Worm (Caenorhabditis elegans): ENCODE data around the gene atg-7.

The atg-7 gene

ce11 chrIV:11101383-11101782, 20.5 kb upstream of the atg-7 start, which contains the start of gene srlf-18:
srlf-18 (minus strand) TSS chrIV:11101483.
- TF ChIP-seq sea-2 (GFP tag; optimal IDR thresholded peaks at IDR 0.05) = no peak
- no peak for TF ChIP-seq mdl-1 (tag; optimal IDR thresholded peaks at IDR 0.05)
- TF ChIP-seq nhr-43 (tag; optimal IDR thresholded peaks at IDR 0.05; ENCODE audit: poor library complexity, severe bottlenecking) = no peak

DNA sequence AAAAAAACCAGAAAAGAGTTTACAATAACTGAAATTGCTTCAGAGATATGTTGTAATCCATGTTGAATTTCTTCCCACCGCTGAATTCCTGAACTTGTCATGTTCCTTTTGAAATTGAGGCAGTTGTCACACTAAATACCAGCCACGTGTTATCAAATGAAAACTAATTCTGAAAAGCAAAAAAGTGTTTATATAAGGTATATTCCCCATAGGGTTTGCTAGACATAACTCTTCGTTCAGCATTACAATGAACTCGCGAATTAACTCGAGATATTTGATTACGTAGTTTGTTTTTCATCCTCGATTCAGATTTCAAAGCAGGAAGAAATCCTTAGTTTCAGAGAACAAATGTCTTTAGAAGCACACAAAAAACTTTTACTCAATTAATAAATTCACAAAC, 19.4 kb upstream of the atg-7 start, which contains the start of gene str-3:
Gene str-3 (minus strand): TSS at position 101 of the 400 bp plus-strand sequence.
- TF ChIP-seq unc-39 (tag; optimal IDR thresholded peaks at IDR 0.05) (no peak), nhr-43 (tag; optimal IDR thresholded peaks at IDR 0.05; ENCODE audit: poor library complexity, severe bottlenecking) (no peak), pqm-1 (tag; optimal IDR thresholded peaks at IDR 0.05) (no peak), nhr-237 (tag; optimal IDR thresholded peaks at IDR 0.05) (no peak), elt-3 (tag; optimal IDR thresholded peaks at IDR 0.05) (no peak), nhr-11 (tag; optimal IDR thresholded peaks at IDR 0.05) (no peak), R02D3.7 (tag; optimal IDR thresholded peaks at IDR 0.05) (no peak)

- TF ChIP-seq elt-1 (tag; optimal IDR thresholded peaks at IDR 0.05) = no peak
- TF ChIP-seq egl-5 (tag; optimal IDR thresholded peaks at IDR 0.05) = no peak
- peak; percentile 37 for TF ChIP-seq pqm-1 (tag; optimal IDR thresholded peaks at IDR 0.05)
- TF ChIP-seq snpc-4 (tag; optimal IDR thresholded peaks at IDR 0.05) = no peak
- TF ChIP-seq ztf-11 (tag; optimal IDR thresholded peaks at IDR 0.05) = no peak
- TF ChIP-seq fkh-10 (GFP tag; optimal IDR thresholded peaks at IDR 0.05) = no peak
- no peak for TF ChIP-seq nhr-11 (tag; optimal IDR thresholded peaks at IDR 0.05)
- no peak for TF ChIP-seq daf-12 (tag; optimal IDR thresholded peaks at IDR 0.05)
- TF ChIP-seq nhr-67 (tag; optimal IDR thresholded peaks at IDR 0.05) = no peak
- TF ChIP-seq mml-1 (tag; optimal IDR thresholded peaks at IDR 0.05) = no peak
- peak; percentile 7 for TF ChIP-seq nfya-1 (tag; optimal IDR thresholded peaks at IDR 0.05; ENCODE audit: insufficient read depth)
- TF ChIP-seq nhr-12 (tag; optimal IDR thresholded peaks at IDR 0.05) = no peak
- TF ChIP-seq ZK546.5 (tag; optimal IDR thresholded peaks at IDR 0.05) = no peak
- no peak for TF ChIP-seq R02D3.7 (tag; optimal IDR thresholded peaks at IDR 0.05)
- no peak for TF ChIP-seq fos-1 (tag; optimal IDR thresholded peaks at IDR 0.05)
- no peak for TF ChIP-seq fkh-2 (tag; optimal IDR thresholded peaks at IDR 0.05)
- no peak for TF ChIP-seq hmg-11 (tag; optimal IDR thresholded peaks at IDR 0.05)
- peak; percentile 76 for TF ChIP-seq nhr-76 (tag; optimal IDR thresholded peaks at IDR 0.05)
- TF ChIP-seq zag-1 (tag; optimal IDR thresholded peaks at IDR 0.05) = no peak
- TF ChIP-seq nhr-23 (tag; optimal IDR thresholded peaks at IDR 0.05) = no peak
- no peak for TF ChIP-seq nhr-28 (tag; optimal IDR thresholded peaks at IDR 0.05)
Measured at ce11 chrIV:11097795-11098194, 16.9 kb upstream of the atg-7 start, which contains the start of gene M7.12. M7.12 (minus strand) TSS chrIV:11097982.

ce11 chrIV:11094974-11095373, 14.1 kb upstream of the atg-7 start, which contains the start of gene M7.8:
M7.8 (minus strand) TSS chrIV:11095085.
- peak; percentile 76 for TF ChIP-seq fkh-10 (GFP tag; optimal IDR thresholded peaks at IDR 0.05)
- TF ChIP-seq tbx-2 (tag; optimal IDR thresholded peaks at IDR 0.05) = no peak

ce11 chrIV:11094052-11094451, 13.2 kb upstream of the atg-7 start:
- TF ChIP-seq eor-1 (tag; optimal IDR thresholded peaks at IDR 0.05) (no peak), unc-39 (tag; optimal IDR thresholded peaks at IDR 0.05) (no peak), daf-12 (tag; optimal IDR thresholded peaks at IDR 0.05) (no peak), fkh-2 (tag; optimal IDR thresholded peaks at IDR 0.05) (no peak), pha-4 (tag; optimal IDR thresholded peaks at IDR 0.05) (no peak), zag-1 (tag; optimal IDR thresholded peaks at IDR 0.05) (no peak), mml-1 (tag; optimal IDR thresholded peaks at IDR 0.05) (no peak), lin-39 (tag; optimal IDR thresholded peaks at IDR 0.05) (no peak), ceh-16 (tag; optimal IDR thresholded peaks at IDR 0.05) (no peak)

DNA sequence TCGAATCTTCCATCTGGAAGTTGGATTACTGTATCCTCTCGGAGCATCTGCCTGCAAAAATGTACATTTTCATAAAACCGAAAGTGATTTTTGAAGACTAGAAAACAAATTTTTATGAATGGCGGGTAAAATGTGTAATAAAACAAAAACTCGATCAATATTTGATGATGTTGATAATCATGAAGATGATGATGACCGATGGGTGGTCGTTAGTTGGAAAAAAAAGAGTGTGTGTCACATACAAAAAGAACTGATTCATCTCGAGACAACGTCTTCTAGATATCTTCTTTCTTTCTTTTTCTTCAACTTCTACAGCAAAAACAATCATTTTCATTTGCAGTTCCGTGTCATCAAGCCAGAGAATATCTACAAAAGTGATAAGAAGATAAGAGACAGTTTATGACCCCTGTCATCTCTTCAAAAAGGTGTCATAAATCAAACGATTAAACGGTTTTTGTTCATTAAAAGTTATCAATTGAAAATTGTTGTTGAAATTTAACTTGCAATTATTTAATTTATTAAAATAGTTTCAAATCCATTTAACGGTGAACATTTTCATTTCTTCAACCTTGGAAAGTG, 11.7 kb upstream of the atg-7 start, which contains the start of gene bcc-1:
Gene bcc-1 (minus strand): TSS at position 51 of the 579 bp plus-strand sequence.
- TF ChIP-seq aly-2 (tag; optimal IDR thresholded peaks at IDR 0.05) (no peak), ceh-28 (tag; optimal IDR thresholded peaks at IDR 0.05) (peak; percentile 19), elt-2 (tag; optimal IDR thresholded peaks at IDR 0.05) (no peak), elt-3 (tag; optimal IDR thresholded peaks at IDR 0.05) (peak in 1 of 3 experiments; percentile 57), egl-5 (tag; optimal IDR thresholded peaks at IDR 0.05) (no peak), unc-62 (GFP tag; optimal IDR thresholded peaks at IDR 0.05) (peak; percentile 69), eor-1 (tag; optimal IDR thresholded peaks at IDR 0.05) (no peak), nhr-23 (tag; optimal IDR thresholded peaks at IDR 0.05) (peak; percentile 88), pha-4 (tag; optimal IDR thresholded peaks at IDR 0.05) (no peak), nhr-43 (tag; optimal IDR thresholded peaks at IDR 0.05; ENCODE audit: poor library complexity, severe bottlenecking) (peak; percentile 0), sea-2 (GFP tag; optimal IDR thresholded peaks at IDR 0.05) (no peak), R02D3.7 (tag; optimal IDR thresholded peaks at IDR 0.05) (no peak), egl-27 (tag; optimal IDR thresholded peaks at IDR 0.05) (peak; percentile 1)

Measured in whole organism, L3 larva.